Fruit fly (Drosophila melanogaster): Measurements from ENCODE around the gene Atac3.

Gene Atac3

DNA sequence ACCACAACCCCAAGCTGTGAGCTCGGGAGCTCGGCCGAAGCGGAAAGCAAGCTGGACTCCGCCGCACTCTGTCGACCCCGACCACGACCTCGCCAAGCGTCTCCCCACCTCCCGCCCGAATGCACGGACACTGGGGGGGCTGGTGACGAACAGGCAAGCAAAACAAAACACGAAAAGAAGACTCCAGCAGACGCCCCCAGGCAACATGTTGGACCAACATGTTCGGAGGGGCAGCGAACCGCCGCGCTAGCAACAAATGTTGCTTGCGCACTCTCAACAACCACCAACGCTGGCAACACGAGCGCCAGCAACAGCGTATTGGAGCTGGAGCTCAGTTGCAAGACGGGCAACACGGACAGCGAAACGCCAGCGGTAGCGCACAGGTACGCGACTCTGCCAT lies 45.5 kb downstream of the Atac3 start:
- TF ChIP-seq Hr96 (GFP tag; optimal IDR thresholded peaks at IDR 0.05) = no peak
- TF ChIP-seq cic (GFP tag; optimal IDR thresholded peaks at IDR 0.05) = no peak
- no peak for TF ChIP-seq CG7101 (tag; optimal IDR thresholded peaks at IDR 0.05)
- no peak for TF ChIP-seq CG14711 (tag; optimal IDR thresholded peaks at IDR 0.05)
- TF ChIP-seq CG5204 (GFP tag; optimal IDR thresholded peaks at IDR 0.05) = no peak
- no peak for TF ChIP-seq CG12768 (GFP tag; optimal IDR thresholded peaks at IDR 0.05)
- TF ChIP-seq CG11617 (GFP tag; optimal IDR thresholded peaks at IDR 0.05) = no peak
- no peak for TF ChIP-seq ovo (GFP tag; optimal IDR thresholded peaks at IDR 0.05)
- TF ChIP-seq pad (GFP tag; optimal IDR thresholded peaks at IDR 0.05) = peak; percentile 73

DNA sequence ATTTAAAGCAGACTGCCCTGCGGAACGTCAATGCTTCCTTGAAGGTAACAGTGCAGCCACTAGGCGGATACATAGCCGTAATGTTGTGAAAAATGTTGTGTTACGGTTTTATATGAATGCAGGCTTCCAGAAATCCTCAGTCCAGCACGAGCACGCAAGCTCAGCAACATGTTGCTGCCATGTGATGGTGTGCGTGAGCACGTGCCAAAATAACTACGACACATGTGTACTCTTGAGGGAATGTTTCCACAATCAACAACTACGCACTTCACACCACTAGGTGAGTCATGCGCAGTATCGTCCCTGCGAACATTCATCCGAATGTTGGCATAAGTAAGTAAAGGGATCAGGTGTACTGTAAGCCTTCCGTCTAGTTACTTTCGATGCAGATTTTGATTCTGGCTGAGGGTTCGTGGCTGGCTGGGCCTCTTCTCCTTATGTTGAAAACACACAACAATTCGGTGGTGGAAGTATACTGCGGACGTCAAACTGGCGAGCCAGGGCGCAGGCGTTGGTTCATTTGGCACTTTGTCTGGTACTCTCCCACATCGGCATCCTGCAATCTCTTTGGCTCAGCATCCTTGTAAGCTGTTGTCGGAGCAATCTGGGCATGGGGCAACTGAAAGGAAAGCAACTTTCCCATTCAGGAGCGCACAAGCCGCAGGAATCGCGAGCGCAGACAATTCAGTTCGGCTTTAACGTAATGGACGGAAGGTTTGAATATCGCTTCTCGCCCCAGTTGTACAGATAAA lies 50.9 kb downstream of the Atac3 start, which contains the start of gene RhoGEF3:
TSS of gene RhoGEF3 (plus strand) at position 702 of the 752 bp plus-strand sequence.
- TF ChIP-seq Crg-1 (GFP tag; optimal IDR thresholded peaks at IDR 0.05) (no peak), Mnt (GFP tag; optimal IDR thresholded peaks at IDR 0.05) (peak; percentile 25)

Data from whole organism, adult.